Worm (Caenorhabditis elegans) whole organism, dauer: ENCODE data around the gene tmed-4.
"Not testable (repeated sequence)": the region's sequence is repeated elsewhere in the genome, so short reads cannot be mapped to it uniquely, and the experiment has no call there.

Experiments
- unc-62 ChIP-seq: sonication (generic microtip); optimal IDR thresholded peaks from 2 replicates; lab custom pipeline; 2017; ENCODE audit warnings: missing biosample characterization, missing genetic modification reagents, missing genetic modification characterization

Gene tmed-4

ce11 chrV:19948993-19949392 lies at the start of gene tmed-4:
Gene tmed-4, minus strand, starts transcription at chrV:19949093.
- not testable (repeated sequence) for TF ChIP-seq unc-62 (GFP tag; lab: Kevin White, UChicago)

DNA sequence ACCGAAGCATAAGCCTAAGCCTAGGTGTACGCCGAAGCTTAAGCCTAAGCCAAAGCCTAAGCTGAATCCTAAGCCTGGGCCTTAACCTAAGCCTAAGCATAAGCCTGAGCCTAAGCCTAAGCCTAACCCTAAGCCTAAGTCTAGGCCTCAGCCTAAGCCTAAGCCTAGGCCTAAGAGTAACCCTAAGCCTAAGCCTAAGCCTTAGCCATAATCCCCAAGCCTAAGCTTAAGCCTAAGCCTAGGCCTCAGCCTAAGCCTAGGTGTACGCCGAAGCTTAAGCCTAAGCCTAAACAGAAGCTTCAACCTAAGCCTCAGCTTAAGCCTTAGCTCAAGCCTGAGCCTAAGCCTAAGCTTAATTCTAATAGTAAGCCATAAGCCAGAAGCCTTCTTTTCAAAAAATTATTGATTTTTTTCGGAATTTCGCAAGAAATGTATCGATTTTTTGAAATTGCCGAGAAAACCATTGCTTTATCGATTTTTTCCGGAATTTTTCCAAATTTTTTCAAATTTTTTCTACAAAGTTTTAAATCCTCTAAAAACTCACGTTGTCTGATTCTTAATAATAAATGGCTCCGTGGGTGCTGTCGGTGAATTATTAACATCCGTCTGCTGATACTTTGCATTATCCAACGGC lies 49.4 kb upstream of the tmed-4 start:
- no peak for TF ChIP-seq unc-62 (GFP tag; lab: Kevin White, UChicago)

ce11 chrV:19997481-19997880 lies 48.6 kb upstream of the tmed-4 start:
- no peak for TF ChIP-seq unc-62 (GFP tag; lab: Kevin White, UChicago)

- no peak for TF ChIP-seq unc-62 (GFP tag; lab: Kevin White, UChicago)
These were observed 45.8 kb upstream of the tmed-4 start for ce11 chrV:19994665-19995064.

DNA sequence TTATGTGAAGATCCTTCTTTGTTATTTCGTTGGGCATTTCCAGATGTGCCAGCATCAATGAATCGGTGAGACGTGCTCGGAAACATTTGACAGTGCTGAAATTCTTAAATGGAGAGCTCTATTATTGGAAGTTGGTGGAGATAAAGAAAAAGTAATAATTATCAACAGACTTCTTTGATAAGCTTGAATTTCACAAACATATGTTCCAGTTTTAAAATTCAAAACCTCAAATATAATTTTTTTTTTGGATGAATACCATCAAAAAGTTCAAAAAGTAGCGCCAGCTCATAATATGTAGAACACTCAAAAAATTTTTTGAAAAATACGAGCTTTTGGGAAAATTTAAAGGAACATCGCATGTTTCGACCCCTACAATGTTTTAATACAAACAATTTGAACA lies 45.2 kb upstream of the tmed-4 start, which contains the start of gene Y60A3A.25:
Gene Y60A3A.25, minus strand, starts transcription at position 101 of the 400 bp plus-strand sequence.
- TF ChIP-seq unc-62 (GFP tag; lab: Kevin White, UChicago) = no peak

DNA sequence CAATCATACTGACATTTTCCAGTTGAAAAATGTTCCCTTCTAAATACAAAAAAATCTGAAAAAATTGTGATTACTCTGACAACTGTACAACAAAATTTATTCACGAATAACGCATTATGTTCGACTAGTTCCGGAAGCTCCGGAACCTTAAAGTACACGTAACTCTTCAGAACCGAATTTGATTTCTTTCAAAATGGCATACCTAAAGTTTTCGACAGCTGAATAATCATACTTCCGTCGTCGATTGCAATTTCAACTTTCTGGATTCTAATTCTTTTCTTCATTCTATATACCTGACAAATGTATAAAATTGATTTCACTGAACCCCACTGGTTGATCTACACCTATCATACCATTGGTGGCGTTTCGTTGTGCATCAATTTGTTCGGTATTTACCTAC lies 38.8 kb upstream of the tmed-4 start, which contains the start of gene sri-67:
Gene sri-67, plus strand, starts transcription at position 301 of the 400 bp plus-strand sequence.
- no peak for TF ChIP-seq unc-62 (GFP tag; lab: Kevin White, UChicago)

DNA sequence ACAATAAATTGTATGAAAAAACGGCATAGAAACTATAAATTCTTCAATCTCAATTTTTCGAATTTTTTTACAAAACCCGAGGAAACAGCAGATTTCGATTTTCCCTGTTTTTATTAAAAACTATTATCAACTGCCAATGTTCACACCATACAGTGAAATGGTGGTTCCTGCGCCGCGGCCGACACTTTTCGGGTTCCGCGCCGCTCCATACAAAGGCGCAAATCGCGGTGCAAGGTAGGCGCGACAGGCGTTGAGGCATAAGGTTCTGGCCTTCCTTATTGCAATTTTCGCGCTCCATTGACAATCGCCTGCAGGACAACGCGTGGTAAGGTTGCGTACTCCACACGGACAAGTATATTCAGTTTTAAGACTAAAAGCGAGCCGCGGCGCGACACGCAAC lies 37.9 kb upstream of the tmed-4 start:
- TF ChIP-seq unc-62 (GFP tag; lab: Kevin White, UChicago) = no peak

ce11 chrV:19986213-19986612 lies 37.3 kb upstream of the tmed-4 start, which contains the start of gene clec-260:
Gene clec-260, minus strand, starts transcription at chrV:19986313.
- no peak for TF ChIP-seq unc-62 (GFP tag; lab: Kevin White, UChicago)

DNA sequence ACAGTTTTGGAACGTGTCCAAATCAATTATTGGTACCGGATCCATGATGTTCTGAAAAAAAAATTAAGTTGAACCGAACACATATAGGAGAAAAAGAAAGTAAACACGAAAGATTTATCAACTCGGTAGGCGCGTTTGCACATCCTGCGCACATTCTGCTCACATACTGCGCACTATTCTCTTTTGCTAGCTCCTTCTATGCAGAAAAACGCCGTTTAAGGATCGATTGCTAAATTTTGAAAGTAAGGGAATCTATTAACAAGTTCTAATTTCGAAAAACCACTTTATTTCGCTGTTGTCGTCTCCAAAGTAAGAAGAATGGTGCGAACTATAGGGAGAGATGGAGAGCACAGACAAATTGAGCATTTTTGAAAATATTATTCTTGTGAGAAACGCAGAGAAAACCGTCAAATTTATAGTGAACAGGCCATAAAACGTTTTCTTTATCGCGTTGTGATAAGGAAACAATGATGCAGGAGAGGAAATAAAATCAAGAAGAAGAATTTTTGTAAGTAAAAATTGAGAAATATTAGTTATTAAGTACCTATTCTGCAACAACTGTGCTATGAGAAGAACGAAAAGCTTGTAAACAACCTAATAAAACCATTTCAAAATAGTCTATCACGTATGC lies 33.1 kb upstream of the tmed-4 start, which contains the start of gene Y60A3A.24:
Gene Y60A3A.24, minus strand, starts transcription at position 51 of the 631 bp plus-strand sequence.
- TF ChIP-seq unc-62 (GFP tag; lab: Kevin White, UChicago) = no peak

DNA sequence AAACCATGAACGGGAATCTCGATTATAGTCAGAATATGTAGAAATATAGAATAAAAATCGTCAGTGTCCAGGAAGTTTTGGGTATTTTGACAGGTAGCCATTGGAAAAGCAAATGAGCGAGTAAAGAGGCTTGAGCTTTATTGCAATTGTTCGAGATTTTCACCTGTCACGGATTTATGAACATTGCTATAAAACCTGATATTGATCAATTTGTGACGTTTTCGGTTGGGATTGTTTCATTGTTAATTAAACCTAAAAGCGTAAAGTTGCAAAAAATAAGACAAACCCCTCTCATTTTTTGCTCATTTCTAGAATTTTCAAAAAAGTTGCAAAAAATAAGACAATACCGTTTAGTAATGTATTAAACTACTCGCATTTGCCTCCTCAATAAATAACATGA lies 29.3 kb upstream of the tmed-4 start, which contains the start of gene srh-183:
Gene srh-183, minus strand, starts transcription at position 101 of the 400 bp plus-strand sequence.
- no peak for TF ChIP-seq unc-62 (GFP tag; lab: Kevin White, UChicago)

DNA sequence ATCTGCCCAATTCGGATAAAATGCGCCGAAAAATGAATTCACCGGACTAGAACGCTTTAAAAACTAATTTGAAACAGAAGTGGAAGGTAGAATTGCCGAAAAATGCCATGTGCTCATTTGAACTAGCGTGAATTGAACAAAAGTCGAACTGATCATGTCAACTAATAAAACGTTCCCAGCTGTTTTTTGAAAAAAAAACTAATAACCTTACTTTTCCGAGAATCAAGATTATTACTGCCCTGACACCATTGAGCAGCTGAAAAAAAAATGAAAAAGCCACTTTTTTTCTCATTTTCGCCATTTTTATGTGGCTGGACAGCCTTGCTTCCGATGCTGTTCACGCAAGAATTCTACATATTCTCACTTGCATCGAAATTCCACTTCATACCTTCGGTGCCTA lies 24.1 kb upstream of the tmed-4 start, which contains the start of gene srh-173:
Gene srh-173, plus strand, starts transcription at position 301 of the 400 bp plus-strand sequence.
- no peak for TF ChIP-seq unc-62 (GFP tag; lab: Kevin White, UChicago)

DNA sequence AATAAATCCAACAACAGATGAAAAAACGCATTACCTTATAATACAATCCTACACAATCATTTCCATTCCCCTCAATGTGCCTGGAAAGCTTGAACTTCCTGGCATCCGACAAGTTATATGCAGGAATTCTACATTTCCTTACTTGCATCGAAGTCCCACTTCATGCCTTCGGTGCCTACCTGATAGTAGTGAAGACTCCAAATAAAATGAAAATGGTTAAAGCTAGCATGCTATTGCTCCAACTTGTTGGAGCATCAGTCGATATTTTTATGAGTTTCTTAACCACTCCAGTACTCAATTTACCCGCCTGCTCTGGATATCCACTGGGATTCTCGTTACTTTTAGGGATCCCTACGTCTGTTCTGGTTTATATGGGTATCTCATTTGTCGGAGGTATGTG lies 16.7 kb upstream of the tmed-4 start, which contains the start of gene srh-171:
Gene srh-171, plus strand, starts transcription at position 75 of the 400 bp plus-strand sequence.
- TF ChIP-seq unc-62 (GFP tag; lab: Kevin White, UChicago) = no peak

DNA sequence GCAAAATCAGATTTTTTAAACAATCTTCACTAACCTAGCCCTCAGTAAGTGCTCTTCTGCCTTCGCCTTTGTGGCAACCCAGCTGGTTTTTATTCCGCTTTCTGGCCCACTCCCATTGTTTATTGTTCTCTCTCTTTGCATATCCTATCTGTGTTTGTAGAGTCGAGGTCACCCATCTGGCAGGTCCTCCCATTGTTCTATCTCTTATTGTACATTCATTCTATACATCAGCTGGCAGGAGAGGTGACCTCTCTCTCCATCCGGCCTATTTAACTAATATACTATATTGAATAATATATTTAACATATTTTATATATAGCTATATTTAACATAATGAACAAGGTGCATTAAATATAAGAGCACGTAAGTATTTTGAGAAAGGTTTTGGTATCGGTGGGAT lies 13.1 kb upstream of the tmed-4 start:
- TF ChIP-seq unc-62 (GFP tag; lab: Kevin White, UChicago) = no peak

DNA sequence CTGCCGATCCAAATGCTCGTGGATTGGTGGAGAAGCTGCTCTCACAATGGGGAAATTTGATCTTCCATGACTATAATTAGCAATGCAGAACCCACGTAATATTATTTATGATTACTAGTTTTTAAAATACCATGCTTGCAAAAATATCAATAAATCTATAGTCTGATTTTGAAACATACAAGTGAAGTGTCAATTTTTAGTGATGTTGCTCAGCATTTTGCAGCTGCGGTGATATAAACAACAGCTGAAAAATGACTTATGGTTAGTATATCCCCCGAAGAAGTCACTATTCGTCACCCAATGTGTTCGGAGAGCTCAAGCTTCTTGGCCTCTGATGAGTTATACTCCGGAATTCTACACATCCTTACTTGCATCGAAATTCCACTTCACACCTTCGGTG lies 9.9 kb upstream of the tmed-4 start, which contains the start of gene srh-172:
Gene srh-172, plus strand, starts transcription at position 301 of the 400 bp plus-strand sequence.
- TF ChIP-seq unc-62 (GFP tag; lab: Kevin White, UChicago) = no peak

DNA sequence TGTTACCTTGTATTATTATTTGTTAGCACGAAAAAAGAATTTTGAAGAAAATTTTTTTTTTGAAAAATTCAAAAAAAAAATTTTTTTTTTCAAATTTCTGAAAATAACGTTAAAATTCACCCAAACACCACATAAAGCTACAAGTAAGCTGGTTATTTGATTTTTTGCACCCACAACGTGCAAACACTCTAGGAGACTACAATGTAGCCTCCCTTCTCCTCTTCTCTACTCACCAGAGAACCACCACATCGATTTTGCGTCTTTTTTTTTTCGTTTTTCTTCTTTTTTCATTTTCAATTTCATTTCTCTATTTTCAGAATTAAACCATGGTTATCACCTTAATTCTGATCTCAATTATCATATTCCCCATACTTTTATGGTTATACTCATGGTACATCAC lies 6.3 kb upstream of the tmed-4 start, which contains the start of gene abhd-3.1:
Gene abhd-3.1, plus strand, starts transcription at position 318 of the 400 bp plus-strand sequence.
- TF ChIP-seq unc-62 (GFP tag; lab: Kevin White, UChicago) = no peak

- TF ChIP-seq unc-62 (GFP tag; lab: Kevin White, UChicago) = no peak
These were observed 5.6 kb upstream of the tmed-4 start for ce11 chrV:19954491-19954890.
